Worm (Caenorhabditis elegans): Measurements from ENCODE around the gene nhr-106.

nhr-106 gene

ce11 chrV:539040-539510 lies 49.7 kb downstream of the nhr-106 start, which contains the start of gene nhr-155:
Gene nhr-155, plus strand, starts transcription at chrV:539460.
- TF ChIP-seq ceh-14 (tag; optimal IDR thresholded peaks at IDR 0.05): no peak
- TF ChIP-seq K09A11.1 (tag; optimal IDR thresholded peaks at IDR 0.05; ENCODE audit: insufficient read depth): no peak
- TF ChIP-seq ceh-19 (GFP tag; optimal IDR thresholded peaks at IDR 0.05): no peak
- no peak for TF ChIP-seq sdc-2 (tag; optimal IDR thresholded peaks at IDR 0.05)
- TF ChIP-seq hlh-30 (tag; optimal IDR thresholded peaks at IDR 0.05; ENCODE audit: insufficient read depth): no peak
- no peak for TF ChIP-seq mec-3 (tag; optimal IDR thresholded peaks at IDR 0.05; ENCODE audit: borderline replicate concordance)
- TF ChIP-seq pha-2 (tag; optimal IDR thresholded peaks at IDR 0.05): no peak
- no peak for TF ChIP-seq ahr-1 (tag; optimal IDR thresholded peaks at IDR 0.05)
- no peak for TF ChIP-seq lin-11 (tag; optimal IDR thresholded peaks at IDR 0.05)
- no peak for TF ChIP-seq unc-3 (GFP tag; conservative IDR thresholded peaks at IDR 0.05)
- TF ChIP-seq unc-3 (tag; optimal IDR thresholded peaks at IDR 0.05): no peak
- no peak for TF ChIP-seq ceh-34 (tag; optimal IDR thresholded peaks at IDR 0.05)
- TF ChIP-seq dve-1 (tag; optimal IDR thresholded peaks at IDR 0.05): no peak
- TF ChIP-seq hlh-15 (tag; optimal IDR thresholded peaks at IDR 0.05): no peak
- TF ChIP-seq C38D4.7 (GFP tag; optimal IDR thresholded peaks at IDR 0.05): no peak
- TF ChIP-seq ceh-48 (tag; optimal IDR thresholded peaks at IDR 0.05): no peak
- TF ChIP-seq pqm-1 (tag; optimal IDR thresholded peaks at IDR 0.05): no peak
- no peak for TF ChIP-seq hlh-13 (GFP tag; optimal IDR thresholded peaks at IDR 0.05)
- no peak for TF ChIP-seq fkh-6 (tag; optimal IDR thresholded peaks at IDR 0.05)
- no peak for TF ChIP-seq gmeb-2 (tag; optimal IDR thresholded peaks at IDR 0.05)
- TF ChIP-seq hlh-8 (tag; optimal IDR thresholded peaks at IDR 0.05): no peak
